Fruit fly (Drosophila melanogaster) whole organism, adult: ENCODE data around the gene TBC1d7.

Source experiments
- CG11617 ChIP-seq: fragments of 200-800 bp; sonication (Bioruptor generic); optimal IDR thresholded peaks from 2 replicates; lab custom pipeline; 2017; ENCODE audit warnings: mild to moderate bottlenecking, missing biosample characterization, missing genetic modification reagents, missing genetic modification characterization
- CG12768 ChIP-seq: fragments of 200-800 bp; sonication (Bioruptor generic); optimal IDR thresholded peaks from 2 replicates; lab custom pipeline; 2017; ENCODE audit warnings: missing biosample characterization, missing genetic modification characterization, mild to moderate bottlenecking, moderate library complexity, missing genetic modification reagents
- CG14711 ChIP-seq: fragments of 200-800 bp; sonication (Bioruptor generic); optimal IDR thresholded peaks from 2 replicates; lab custom pipeline; 2018; ENCODE audit warnings: missing biosample characterization, mild to moderate bottlenecking, missing genetic modification characterization, moderate library complexity
- CG33017 ChIP-seq: fragments of 200-800 bp; sonication (Bioruptor generic); optimal IDR thresholded peaks from 2 replicates; lab custom pipeline; 2018; ENCODE audit warnings: missing biosample characterization, mild to moderate bottlenecking, missing genetic modification characterization, moderate library complexity
- Clk ChIP-seq: fragments of 200-800 bp; sonication (Bioruptor generic); optimal IDR thresholded peaks from 2 replicates; lab custom pipeline; 2017; ENCODE audit warnings: missing biosample characterization, missing genetic modification characterization
- Hr96 ChIP-seq: fragments of 200-800 bp; sonication (Bioruptor generic); optimal IDR thresholded peaks from 2 replicates; lab custom pipeline; 2016; ENCODE audit warnings: missing biosample characterization, missing genetic modification characterization
- Mnt ChIP-seq: fragments of 200-800 bp; sonication (Bioruptor generic); optimal IDR thresholded peaks from 2 replicates; lab custom pipeline; 2016; ENCODE audit warnings: missing biosample characterization, mild to moderate bottlenecking, missing genetic modification characterization
- cic ChIP-seq: fragments of 200-800 bp; sonication (Bioruptor generic); optimal IDR thresholded peaks from 2 replicates; lab custom pipeline; 2017; ENCODE audit warnings: missing biosample characterization, mild to moderate bottlenecking, missing genetic modification characterization, moderate library complexity
- cnc ChIP-seq, 2 experiments: fragments of >200 bp; optimal IDR thresholded peaks; 2 replicates each; lab custom pipeline; 2017
- kay ChIP-seq: fragments of 200-800 bp; sonication (Bioruptor generic); peaks from one replicate; lab custom pipeline; 2016; ENCODE audit warnings: missing biosample characterization, missing genetic modification characterization, borderline replicate concordance
- ovo ChIP-seq: fragments of 200-800 bp; sonication (Bioruptor generic); optimal IDR thresholded peaks from 2 replicates; lab custom pipeline; 2016; ENCODE audit warnings: missing biosample characterization, missing genetic modification characterization
- toe ChIP-seq: fragments of 200-800 bp; sonication (Bioruptor generic); optimal IDR thresholded peaks from 2 replicates; lab custom pipeline; 2016; ENCODE audit warnings: missing biosample characterization, missing genetic modification characterization

DNA sequence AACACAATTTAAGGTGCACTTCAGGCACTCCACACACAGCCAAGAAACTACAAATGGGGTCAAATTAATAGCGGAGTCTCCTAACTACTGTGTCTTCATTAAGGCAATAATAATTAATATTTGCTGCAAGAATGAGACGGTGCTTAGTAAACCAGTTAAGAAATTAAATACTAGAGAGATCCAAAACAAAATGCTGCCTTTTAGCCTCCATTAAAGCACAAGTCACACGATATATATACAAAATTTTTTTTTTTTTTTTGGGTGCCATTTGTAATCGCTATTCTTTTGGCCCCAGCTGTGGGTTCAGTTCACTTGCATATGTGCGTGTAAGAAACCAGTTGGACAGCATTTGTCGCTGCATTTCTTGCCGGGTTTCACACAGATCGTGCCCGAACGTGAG lies 41.9 kb downstream of the TBC1d7 start:
- TF ChIP-seq Clk (GFP tag; lab: Kevin White, UChicago): no peak
- no peak for TF ChIP-seq CG12768
- TF ChIP-seq ovo: no peak
- no peak for TF ChIP-seq kay (GFP tag; lab: Kevin White, UChicago)
- no peak for TF ChIP-seq cic
- no peak for TF ChIP-seq CG14711 (tag; lab: Kevin White, UChicago)
- no peak for TF ChIP-seq Hr96 (GFP tag; lab: Kevin White, UChicago)
- TF ChIP-seq CG11617: no peak
- no peak for TF ChIP-seq cnc (optimal IDR thresholded peaks at IDR 0.05; lab: Kevin White, UChicago)
- TF ChIP-seq toe (GFP tag; lab: Kevin White, UChicago): no peak
- TF ChIP-seq CG33017: no peak
- no peak for TF ChIP-seq Mnt
